Fruit fly (Drosophila melanogaster): Measurements from ENCODE around the gene robo2.
A peak's percentile ranks its signal among the peaks of the same experiment; 100 is the strongest.

robo2 gene

DNA sequence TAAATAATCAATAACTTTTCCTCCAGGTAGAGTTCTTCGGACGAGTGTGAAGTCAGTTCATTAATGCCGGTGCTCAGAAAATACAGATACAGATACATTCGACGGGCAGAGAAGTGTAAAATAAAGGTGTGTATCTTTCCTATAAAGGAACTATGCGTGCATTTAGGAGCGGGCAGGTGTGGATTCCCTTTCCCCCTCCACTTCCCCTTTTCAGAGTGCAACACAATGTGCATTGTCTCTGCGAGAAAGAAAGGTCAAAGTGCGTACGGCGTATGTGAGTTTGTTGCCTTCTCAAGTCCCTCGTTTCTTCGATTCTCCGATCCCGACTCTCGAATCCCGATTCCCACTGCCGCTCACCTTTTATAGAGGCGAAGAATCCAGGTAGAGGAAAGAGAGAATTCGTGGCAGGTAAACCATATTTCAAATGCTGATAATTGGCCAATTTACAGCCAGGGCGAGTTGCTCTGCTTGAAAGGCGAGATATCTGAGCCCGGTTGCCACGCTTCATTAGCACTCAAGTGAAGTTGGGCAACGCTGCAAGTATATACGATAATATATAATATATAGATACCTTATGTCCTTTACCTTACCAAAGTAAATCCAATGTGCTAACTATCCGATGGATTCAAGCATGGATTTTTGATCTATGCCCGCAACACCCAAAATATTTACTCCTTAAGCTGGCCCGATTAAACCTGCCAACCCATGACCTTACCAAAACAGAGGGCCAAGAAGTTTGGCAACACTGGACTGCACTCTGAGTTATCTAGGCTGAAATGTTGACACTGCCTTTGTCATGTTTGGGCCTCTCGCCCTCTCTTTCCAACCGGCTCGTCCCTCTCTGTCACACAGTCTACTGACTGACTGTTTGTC is 1.4 kb upstream of the robo2 start (continued):
- TF ChIP-seq tll (GFP tag; optimal IDR thresholded peaks at IDR 0.05) (peak in 1 of 2 experiments; percentile 92), cg (GFP tag; optimal IDR thresholded peaks at IDR 0.05) (peak; percentile 3), kni (GFP tag; optimal IDR thresholded peaks at IDR 0.05) (peak; percentile 62)

DNA sequence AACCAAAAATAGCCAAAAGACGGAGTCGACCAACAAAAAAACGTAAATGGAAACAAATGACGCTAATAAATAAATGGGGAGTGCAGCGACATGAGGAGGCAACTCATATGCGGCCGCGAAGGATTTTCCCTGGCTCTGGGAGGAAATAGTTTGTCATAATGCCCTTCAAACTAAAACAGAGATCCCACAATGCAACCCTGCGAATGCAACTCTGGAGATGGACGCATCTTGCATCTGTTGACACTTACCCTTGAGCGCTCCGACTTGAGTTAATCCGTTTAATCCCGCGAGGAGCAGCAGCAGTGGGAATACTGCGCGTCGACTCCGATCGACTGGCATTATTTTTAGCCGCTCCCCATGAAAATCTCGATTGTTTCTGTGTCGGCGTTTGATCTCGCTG is 597 bp downstream of the robo2 start:
- TF ChIP-seq sqz (GFP tag; optimal IDR thresholded peaks at IDR 0.05) (no peak), disco-r (GFP tag; optimal IDR thresholded peaks at IDR 0.05) (no peak), Ets65A (GFP tag) (peak; percentile 72), CG4328 (GFP tag; optimal IDR thresholded peaks at IDR 0.05) (no peak), Fer3 (tag; optimal IDR thresholded peaks at IDR 0.05) (no peak), ap (GFP tag; IDR thresholded peaks at IDR 0.05) (no peak), CG17186 (GFP tag; optimal IDR thresholded peaks at IDR 0.05) (no peak), CG2116 (GFP tag; optimal IDR thresholded peaks at IDR 0.05) (peak; percentile 81), usp (GFP tag; optimal IDR thresholded peaks at IDR 0.05) (no peak), esg (GFP tag; conservative IDR thresholded peaks at IDR 0.05) (no peak), tgo (GFP tag; IDR thresholded peaks at IDR 0.05) (no peak), TFAM (GFP tag; optimal IDR thresholded peaks at IDR 0.05) (no peak), CG43689 (GFP tag; IDR thresholded peaks at IDR 0.05) (no peak), wor (GFP tag; IDR thresholded peaks at IDR 0.05) (no peak), CG34422 (GFP tag; IDR thresholded peaks at IDR 0.05) (no peak), sens-2 (GFP tag; IDR thresholded peaks at IDR 0.05) (no peak), ro (GFP tag; IDR thresholded peaks at IDR 0.05) (no peak), CG18619 (GFP tag; optimal IDR thresholded peaks at IDR 0.05) (no peak), CoRest (tag; optimal IDR thresholded peaks at IDR 0.05) (no peak), zen2 (GFP tag; IDR thresholded peaks at IDR 0.05; ENCODE audit: partially characterized antibody) (0 out of 3 replicates have a peak, but pooled peaks have one; percentile 26), nom (GFP tag; optimal IDR thresholded peaks at IDR 0.05) (no peak), CG14441 (GFP tag; IDR thresholded peaks at IDR 0.05) (no peak), pros (GFP tag; optimal IDR thresholded peaks at IDR 0.05) (no peak), gsb-n (tag; optimal IDR thresholded peaks at IDR 0.05) (no peak), stwl (tag; optimal IDR thresholded peaks at IDR 0.05) (peak; percentile 73), crp (GFP tag; optimal IDR thresholded peaks at IDR 0.05) (no peak), chm (GFP tag; IDR thresholded peaks at IDR 0.05) (peak; percentile 34; the same call in 1 of the 2 replicates), gem (tag; optimal IDR thresholded peaks at IDR 0.05) (no peak)

DNA sequence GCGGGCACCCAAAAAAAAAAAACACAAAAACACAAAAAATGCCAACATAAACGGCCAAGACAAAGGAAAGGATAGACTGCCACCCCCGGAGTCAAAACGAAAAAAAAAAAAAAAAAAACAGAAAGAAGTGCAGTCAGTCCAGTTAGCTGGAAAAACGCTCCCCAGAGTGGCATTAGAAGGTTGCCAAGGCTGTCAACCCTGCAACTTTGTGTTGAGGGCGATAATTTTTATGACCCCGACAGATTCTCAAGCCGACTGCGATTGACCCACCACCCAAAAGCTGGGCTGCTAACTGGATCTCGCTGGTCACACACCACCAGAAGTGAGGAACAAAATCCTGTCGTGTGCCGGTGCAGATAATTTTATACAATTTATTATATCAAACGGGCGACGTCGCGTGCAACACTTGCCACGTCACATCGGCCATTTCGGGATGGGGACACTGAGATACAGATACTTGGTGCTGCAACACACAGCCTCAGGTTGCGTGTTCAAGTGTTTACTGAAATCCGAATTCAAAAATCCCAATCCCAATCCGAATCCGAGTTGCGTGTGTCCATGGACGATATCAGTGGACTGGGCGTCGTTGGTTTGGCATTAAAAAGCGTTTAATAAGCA is 2.0 kb downstream of the robo2 start:
- TF ChIP-seq CG14710 (tag; optimal IDR thresholded peaks at IDR 0.05) (no peak), Tbp (GFP tag; optimal IDR thresholded peaks at IDR 0.05) (no peak), pros (GFP tag; optimal IDR thresholded peaks at IDR 0.05) (peak; percentile 71), Stat92E (GFP tag; optimal IDR thresholded peaks at IDR 0.05) (no peak), CG32772 (GFP tag; IDR thresholded peaks at IDR 0.05) (peak; percentile 28; the same call in 1 of the 2 replicates), Hey (tag; optimal IDR thresholded peaks at IDR 0.05) (peak; percentile 80), tna (GFP tag; IDR thresholded peaks at IDR 0.05; ENCODE audit: partially characterized antibody) (no peak), Spps (tag; optimal IDR thresholded peaks at IDR 0.05) (no peak), E2f1 (GFP tag; IDR thresholded peaks at IDR 0.05) (no peak), sqz (GFP tag; optimal IDR thresholded peaks at IDR 0.05) (peak; percentile 55), CG3847 (GFP tag; IDR thresholded peaks at IDR 0.05) (no peak)
